Fruit fly (Drosophila melanogaster): Measurements from ENCODE around the gene CenG1A.

Gene CenG1A

DNA sequence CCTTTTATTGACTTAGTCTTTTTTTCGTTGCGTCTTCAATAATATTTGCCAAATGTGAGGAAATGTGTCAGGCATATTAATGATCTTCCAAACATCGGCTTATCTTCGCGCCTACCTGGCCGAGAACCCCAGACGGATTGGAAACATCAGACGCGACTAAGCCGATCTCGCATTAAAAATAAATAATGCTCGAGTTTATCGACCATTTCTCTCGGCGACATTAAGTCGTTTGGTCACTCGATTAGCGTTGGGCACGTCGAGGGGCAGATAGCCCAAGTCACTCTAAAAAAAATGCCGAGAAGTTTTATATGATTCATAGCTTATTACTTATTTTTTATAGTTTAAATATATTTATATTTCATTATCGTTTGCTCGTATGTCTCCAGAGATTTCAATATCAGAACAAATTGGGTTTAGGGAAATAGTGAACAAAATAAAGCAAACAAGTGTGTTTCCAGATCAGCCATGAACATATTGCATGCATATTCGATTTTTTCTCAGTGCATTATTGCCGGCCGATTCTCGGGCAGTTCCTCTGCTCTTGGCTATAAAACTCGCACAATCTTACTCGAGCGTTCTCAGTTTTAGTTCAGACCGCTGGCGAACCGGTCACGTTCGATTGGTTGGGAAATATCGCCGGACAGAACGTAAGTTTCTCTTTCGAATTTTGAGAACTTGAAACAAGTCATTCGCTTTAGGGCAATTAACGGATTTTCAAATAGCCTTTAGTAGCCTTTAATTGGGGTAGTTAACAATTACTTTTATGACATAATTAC is 69.9 kb downstream of the CenG1A start, which contains the start of gene Ance (continued):
- TF ChIP-seq CG15336 (GFP tag; IDR thresholded peaks at IDR 0.05): peak; percentile 56
- TF ChIP-seq CG4318 (GFP tag; optimal IDR thresholded peaks at IDR 0.05): peak; percentile 2
- TF ChIP-seq Ets96B (tag; optimal IDR thresholded peaks at IDR 0.05): peak; percentile 76
- no peak for TF ChIP-seq fd85E (GFP tag; optimal IDR thresholded peaks at IDR 0.05)
- TF ChIP-seq CG7368 (GFP tag; optimal IDR thresholded peaks at IDR 0.05): peak; percentile 15
- peak; percentile 6 for TF ChIP-seq acj6 (GFP tag; optimal IDR thresholded peaks at IDR 0.05)
- TF ChIP-seq CG3032 (tag; optimal IDR thresholded peaks at IDR 0.05): no peak
- peak; percentile 62 for TF ChIP-seq topi (GFP tag; optimal IDR thresholded peaks at IDR 0.05)
- TF ChIP-seq vri (GFP tag; optimal IDR thresholded peaks at IDR 0.05): peak; percentile 11
- no peak for TF ChIP-seq Hr38 (GFP tag; optimal IDR thresholded peaks at IDR 0.05)
- peak; percentile 16 for TF ChIP-seq CG6276 (GFP tag; optimal IDR thresholded peaks at IDR 0.05)
- TF ChIP-seq Sox14 (GFP tag; optimal IDR thresholded peaks at IDR 0.05): peak; percentile 43
- peak; percentile 0 for TF ChIP-seq Smox (GFP tag; optimal IDR thresholded peaks at IDR 0.05)
- peak; percentile 81 for TF ChIP-seq Eip78C (GFP tag)
- peak; percentile 17 for TF ChIP-seq CG8632 (GFP tag; optimal IDR thresholded peaks at IDR 0.05)
- TF ChIP-seq CG6808 (GFP tag; optimal IDR thresholded peaks at IDR 0.05): peak; percentile 47

DNA sequence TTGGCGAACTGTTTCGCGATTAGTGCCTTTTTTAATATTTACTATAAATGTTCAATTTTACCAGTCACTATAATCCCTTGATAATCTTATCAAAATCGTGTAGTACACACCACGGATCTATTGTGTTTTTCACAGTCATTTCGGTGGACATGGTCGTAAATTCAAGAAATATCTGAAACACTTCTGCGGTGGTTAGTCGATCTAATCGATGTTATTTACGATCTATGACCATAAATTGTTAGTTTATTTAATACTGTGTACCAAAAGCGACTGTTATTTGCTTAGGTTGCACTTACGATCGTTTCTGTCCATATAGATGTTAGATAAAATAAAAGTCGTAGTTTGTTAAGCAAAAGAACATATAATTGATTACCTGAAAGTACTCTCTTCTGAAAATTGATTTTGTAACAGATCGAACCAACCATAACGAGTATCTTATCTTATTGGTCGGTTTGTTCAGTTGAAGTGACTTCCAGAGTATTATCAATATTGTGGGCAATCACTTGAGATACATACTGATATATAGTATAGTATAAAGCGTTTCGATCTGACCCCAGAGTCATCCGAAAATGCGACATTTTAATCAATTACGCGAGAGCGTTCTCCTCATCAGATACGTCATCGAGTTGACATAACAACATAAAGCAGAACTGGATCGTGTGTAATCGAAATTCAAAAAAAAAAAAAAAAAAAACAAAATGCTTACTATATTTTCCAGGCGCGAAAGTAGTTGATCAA is 70.7 kb downstream of the CenG1A start:
- TF ChIP-seq svp (GFP tag): peak; percentile 95
- peak; percentile 77 for TF ChIP-seq vri (GFP tag; optimal IDR thresholded peaks at IDR 0.05)
- no peak for TF ChIP-seq net (GFP tag; optimal IDR thresholded peaks at IDR 0.05)

DNA sequence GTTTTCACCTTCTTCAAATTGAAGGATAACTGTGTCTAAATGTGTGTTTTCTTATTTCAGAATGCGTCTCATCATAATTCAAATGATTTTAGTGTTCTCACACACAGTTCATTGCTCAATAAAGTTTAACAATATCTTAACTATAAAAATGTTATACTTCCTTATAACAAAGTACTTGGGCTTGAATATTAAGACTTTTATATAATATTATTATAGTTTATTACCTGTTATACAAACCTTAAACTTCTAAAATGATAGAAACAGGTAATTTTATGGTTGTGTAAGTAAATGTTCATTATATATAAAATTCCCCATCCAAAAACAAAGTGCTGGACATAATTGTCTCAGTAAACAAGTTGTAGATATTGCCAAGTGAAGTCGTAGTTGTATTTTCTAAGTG is 73.7 kb downstream of the CenG1A start, which contains the start of gene Ance-2:
TSS of gene Ance-2 (plus strand) at position 301 of the 400 bp plus-strand sequence.
- TF ChIP-seq lz (GFP tag; optimal IDR thresholded peaks at IDR 0.05): no peak
- TF ChIP-seq CG8632 (GFP tag; optimal IDR thresholded peaks at IDR 0.05): no peak
- TF ChIP-seq Hr4 (GFP tag; optimal IDR thresholded peaks at IDR 0.05): no peak
- TF ChIP-seq CG11762 (GFP tag; optimal IDR thresholded peaks at IDR 0.05; ENCODE audit: insufficient read depth): no peak

DNA sequence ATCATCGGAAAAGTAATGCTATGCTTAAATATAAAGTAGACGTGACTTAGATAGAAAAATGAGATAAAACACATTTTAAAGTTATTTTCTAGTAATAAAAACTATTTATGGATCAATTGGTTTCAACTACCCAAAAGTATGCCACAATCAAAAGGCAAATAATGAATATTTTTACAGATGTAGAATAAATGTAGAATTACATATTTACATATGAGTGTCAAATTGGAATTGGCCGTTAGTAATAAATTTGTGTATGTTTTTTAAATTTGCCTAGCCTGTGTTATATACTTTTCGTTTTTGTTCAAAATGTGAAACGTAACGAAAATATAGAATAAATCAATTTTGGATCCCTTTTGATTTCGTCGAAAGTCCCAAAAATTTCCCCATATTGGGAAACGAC is 76.4 kb downstream of the CenG1A start, which contains the start of gene Acyp:
TSS of gene Acyp (plus strand) at position 301 of the 400 bp plus-strand sequence.
- TF ChIP-seq Sox15 (GFP tag; optimal IDR thresholded peaks at IDR 0.05) (no peak), spab (GFP tag; optimal IDR thresholded peaks at IDR 0.05) (no peak), lz (GFP tag; optimal IDR thresholded peaks at IDR 0.05) (no peak), CG15336 (GFP tag; IDR thresholded peaks at IDR 0.05) (no peak), svp (GFP tag) (peak; percentile 21)

DNA sequence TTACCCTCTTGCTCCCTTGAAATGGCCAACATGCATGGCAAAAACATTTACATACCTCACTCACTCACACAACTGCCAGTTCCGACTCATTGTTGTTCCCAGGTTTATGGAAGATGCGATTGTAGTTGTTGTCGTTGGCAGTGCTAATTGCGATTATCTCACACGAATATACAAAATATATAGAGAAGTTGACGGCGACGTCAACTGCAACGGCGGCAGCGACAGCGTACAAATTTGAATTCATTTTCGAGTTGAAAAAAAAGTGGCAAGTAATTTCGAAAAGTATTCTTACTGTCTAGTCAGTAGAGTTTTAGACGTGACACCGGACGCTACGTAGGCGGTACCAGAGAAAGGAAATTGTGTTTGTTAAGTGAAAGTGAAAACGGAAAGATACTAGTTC is 79.1 kb downstream of the CenG1A start, which contains the start of gene Ance-3:
TSS of gene Ance-3 (plus strand) at position 301 of the 400 bp plus-strand sequence.
- TF ChIP-seq CG11902 (GFP tag; optimal IDR thresholded peaks at IDR 0.05): no peak
- no peak for TF ChIP-seq ss (GFP tag; optimal IDR thresholded peaks at IDR 0.05)
- TF ChIP-seq eg (GFP tag; IDR thresholded peaks at IDR 0.05): no peak
- TF ChIP-seq esn (GFP tag; optimal IDR thresholded peaks at IDR 0.05): no peak
- no peak for TF ChIP-seq lz (GFP tag; optimal IDR thresholded peaks at IDR 0.05)
- TF ChIP-seq CG6854 (GFP tag; optimal IDR thresholded peaks at IDR 0.05): no peak
- no peak for TF ChIP-seq CG6163 (GFP tag; IDR thresholded peaks at IDR 0.05)

DNA sequence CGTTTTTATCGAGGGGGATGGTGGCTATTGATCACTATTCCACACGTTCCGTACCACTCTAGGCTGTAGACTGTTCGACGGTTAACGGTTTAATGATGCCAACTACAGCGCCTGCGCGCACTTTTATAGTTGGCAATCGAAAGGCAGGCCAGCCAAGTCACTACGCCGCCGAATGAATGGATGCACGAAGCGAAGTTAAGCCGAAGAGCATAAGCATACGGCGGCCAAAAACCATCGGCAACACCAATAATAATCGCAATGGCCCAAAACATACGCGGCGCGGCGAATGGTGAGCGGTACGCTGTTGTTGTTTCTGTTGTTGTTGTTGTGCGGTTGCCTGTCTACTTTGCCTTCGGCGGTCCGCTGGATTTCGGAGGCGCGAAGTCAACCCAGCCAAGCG is 88.1 kb downstream of the CenG1A start, which contains the start of gene Vajk1:
TSS of gene Vajk1 (minus strand) at position 101 of the 400 bp plus-strand sequence.
- no peak for TF ChIP-seq CG11902 (GFP tag; optimal IDR thresholded peaks at IDR 0.05)
- no peak for TF ChIP-seq topi (GFP tag; optimal IDR thresholded peaks at IDR 0.05)
- no peak for TF ChIP-seq CG6854 (GFP tag; optimal IDR thresholded peaks at IDR 0.05)
- TF ChIP-seq net (GFP tag; optimal IDR thresholded peaks at IDR 0.05): no peak
- no peak for TF ChIP-seq Gug (GFP tag; IDR thresholded peaks at IDR 0.05)
- peak; percentile 31; the same call in 1 of the 3 replicates for TF ChIP-seq eg (GFP tag; IDR thresholded peaks at IDR 0.05)

Data from whole organism, prepupa.